Worm (Caenorhabditis elegans) whole organism, L1 larva: ENCODE results near the gene B0334.5.

ENCODE experiments used
- C34B4.2 ChIP-seq: sonication (generic microtip); optimal IDR thresholded peaks from 2 replicates; lab custom pipeline; 2017; ENCODE audit warnings: mild to moderate bottlenecking, missing genetic modification characterization, missing compliant biosample characterization
- ces-1 ChIP-seq: fragments of 150-350 bp; optimal IDR thresholded peaks from 2 replicates; lab custom pipeline; 2014; ENCODE audit warnings: missing biosample characterization, missing genetic modification reagents, missing genetic modification characterization
- pag-3 ChIP-seq: sonication (generic microtip); optimal IDR thresholded peaks from 2 replicates; lab custom pipeline; 2017; ENCODE audit warnings: missing genetic modification characterization, mild to moderate bottlenecking, missing compliant biosample characterization, antibody characterized with exemption, borderline replicate concordance; ENCODE audit not compliant: insufficient read depth
- rnt-1 ChIP-seq: sonication (generic microtip); optimal IDR thresholded peaks from 2 replicates; lab custom pipeline; 2016; ENCODE audit warnings: mild to moderate bottlenecking, missing genetic modification characterization, moderate library complexity, missing compliant biosample characterization
- ztf-4 ChIP-seq: fragments of 150-350 bp; optimal IDR thresholded peaks from 2 replicates; lab custom pipeline; 2014; ENCODE audit warnings: missing biosample characterization, missing genetic modification characterization

ce11 chrII:11455140-11455539 lies 42.3 kb upstream of the B0334.5 start:
- no peak for TF ChIP-seq ztf-4 (tag; lab: Kevin White, UChicago)
- TF ChIP-seq rnt-1 (tag; lab: Kevin White, UChicago) = no peak
- no peak for TF ChIP-seq ces-1 (GFP tag; lab: Kevin White, UChicago)
- TF ChIP-seq pag-3 (tag; lab: Kevin White, UChicago) = no peak
- no peak for TF ChIP-seq C34B4.2 (tag; lab: Kevin White, UChicago)
